Worm (Caenorhabditis elegans) whole organism, midembryonic: ENCODE measurements around the gene F17C11.2.

Experiments
- T22C8.4 ChIP-seq: fragments of 200-800 bp; sonication (Bioruptor generic); IDR thresholded peaks from 2 replicates; pipeline ENCODE4 v1.3.6; 2022; ENCODE audit warnings: missing genetic modification characterization, missing compliant biosample characterization
- cog-1 ChIP-seq: sonication (generic microtip); optimal IDR thresholded peaks from 2 replicates; lab custom pipeline; 2016; ENCODE audit warnings: missing genetic modification characterization, missing compliant biosample characterization
- flt-1 ChIP-seq: fragments of 200-800 bp; sonication (Bioruptor generic); IDR thresholded peaks from 2 replicates; pipeline ENCODE4 v1.3.6; 2022; ENCODE audit warnings: missing genetic modification characterization, missing compliant biosample characterization
- klf-2 ChIP-seq: fragments of 200-800 bp; sonication (Bioruptor generic); conservative IDR thresholded peaks from 2 replicates; pipeline ENCODE4 v1.3.6; 2022; ENCODE audit warnings: missing genetic modification reagents, missing genetic modification characterization, missing compliant biosample characterization
- med-1 ChIP-seq: sonication (generic microtip); optimal IDR thresholded peaks from 2 replicates; lab custom pipeline; 2017; ENCODE audit warnings: missing genetic modification characterization, mild to moderate bottlenecking, missing compliant biosample characterization, antibody characterized with exemption, missing genetic modification reagents; ENCODE audit not compliant: insufficient read depth
- ref-1 ChIP-seq: fragments of 200-800 bp; sonication (Bioruptor generic); conservative IDR thresholded peaks from 2 replicates; pipeline ENCODE4 v1.3.6; 2022; ENCODE audit warnings: missing genetic modification reagents, missing genetic modification characterization, missing compliant biosample characterization
- tab-1 ChIP-seq: fragments of 200-800 bp; sonication (Bioruptor generic); IDR thresholded peaks from 2 replicates; pipeline ENCODE4 v1.3.6; 2022; ENCODE audit warnings: missing genetic modification characterization, missing compliant biosample characterization
- ztf-23 ChIP-seq: fragments of 200-800 bp; sonication (Bioruptor generic); IDR thresholded peaks from 2 replicates; pipeline ENCODE4 v1.3.6; 2022; ENCODE audit warnings: missing genetic modification reagents, missing genetic modification characterization, missing compliant biosample characterization
- ztf-29 ChIP-seq: fragments of 200-800 bp; sonication (Bioruptor generic); IDR thresholded peaks from 2 replicates; pipeline ENCODE4 v1.3.6; 2022; ENCODE audit warnings: missing genetic modification reagents, missing genetic modification characterization, missing compliant biosample characterization

The F17C11.2 gene

DNA sequence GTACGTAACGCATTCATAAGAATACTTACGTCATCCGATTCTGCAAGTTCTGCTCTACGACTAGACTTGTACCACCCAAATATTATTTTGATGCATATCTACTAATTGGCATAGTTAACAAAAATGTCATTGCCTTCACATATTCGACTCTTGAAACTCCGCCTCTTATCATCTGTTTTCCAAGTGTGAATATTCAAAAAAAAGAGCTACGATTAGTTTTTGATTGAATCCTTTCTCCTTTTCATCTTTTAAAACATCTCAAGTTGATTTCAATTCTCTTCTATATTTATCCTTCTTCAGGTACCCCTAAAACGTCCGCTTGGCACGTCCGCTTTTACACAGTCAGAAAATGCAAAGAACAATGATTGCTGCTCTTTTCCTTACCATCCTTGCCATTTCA, at the start of gene F17C11.2:
Gene F17C11.2 (plus strand): TSS at position 301 of the 400 bp plus-strand sequence.
- no peak for TF ChIP-seq ztf-23 (GFP tag; lab: Robert Waterston, UW)
- TF ChIP-seq tab-1 (GFP tag; lab: Robert Waterston, UW), result no peak
- TF ChIP-seq ref-1 (GFP tag; lab: Robert Waterston, UW), result no peak
- no peak for TF ChIP-seq klf-2 (GFP tag; lab: Robert Waterston, UW)
- TF ChIP-seq T22C8.4 (GFP tag; lab: Robert Waterston, UW), result no peak
- no peak for TF ChIP-seq cog-1 (tag; lab: Kevin White, UChicago)
- no peak for TF ChIP-seq ztf-29 (GFP tag; lab: Robert Waterston, UW)
- TF ChIP-seq med-1 (GFP tag; lab: Kevin White, UChicago), result no peak
- no peak for TF ChIP-seq flt-1

DNA sequence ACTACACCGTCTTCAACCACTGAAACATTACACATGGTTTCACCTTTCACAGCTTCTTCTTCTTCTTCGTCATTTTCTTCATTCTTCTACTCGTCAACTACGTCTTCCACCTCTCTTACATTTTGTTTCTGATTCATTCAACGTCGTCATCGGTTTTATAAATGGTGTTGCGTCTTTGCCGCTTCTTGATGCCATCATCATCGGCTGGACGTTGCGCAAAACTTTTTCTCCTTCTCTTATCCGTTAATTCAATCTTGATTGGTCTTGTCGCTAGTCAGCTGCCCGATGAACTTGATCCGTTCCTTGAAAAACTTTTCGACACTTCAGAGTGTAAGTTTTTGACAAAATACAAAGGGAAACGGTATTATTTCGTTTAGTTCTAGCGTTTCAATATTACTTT, 49.4 kb upstream of the F17C11.2 start:
- TF ChIP-seq ref-1 (GFP tag; lab: Robert Waterston, UW) (no peak), med-1 (GFP tag; lab: Kevin White, UChicago) (no peak), ztf-23 (GFP tag; lab: Robert Waterston, UW) (no peak), tab-1 (GFP tag; lab: Robert Waterston, UW) (no peak), flt-1 (no peak), klf-2 (GFP tag; lab: Robert Waterston, UW) (no peak), T22C8.4 (GFP tag; lab: Robert Waterston, UW) (no peak), cog-1 (tag; lab: Kevin White, UChicago) (no peak), ztf-29 (GFP tag; lab: Robert Waterston, UW) (no peak)

DNA sequence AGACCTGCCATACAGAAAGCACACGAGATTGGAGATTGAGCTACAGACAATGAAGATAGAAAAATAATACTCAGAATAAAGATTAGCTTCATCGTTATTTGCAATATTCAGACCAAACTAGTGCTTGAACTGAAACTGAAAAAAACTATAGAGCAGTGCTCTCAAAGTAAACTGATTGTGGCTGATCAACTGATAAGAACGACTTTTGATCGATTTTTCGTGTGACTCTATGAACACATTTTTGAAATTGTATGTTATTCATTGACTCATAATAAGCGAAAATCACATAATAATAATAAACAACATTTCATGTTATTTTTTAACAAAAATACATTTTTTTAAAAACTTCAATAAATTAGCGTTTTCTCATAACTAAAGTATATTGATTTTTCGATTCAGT, 46.9 kb upstream of the F17C11.2 start, which contains the start of gene spp-16:
Gene spp-16 (minus strand): TSS at position 179 of the 400 bp plus-strand sequence.
- no peak for TF ChIP-seq med-1 (GFP tag; lab: Kevin White, UChicago)
- TF ChIP-seq ztf-29 (GFP tag; lab: Robert Waterston, UW), result no peak
- TF ChIP-seq ref-1 (GFP tag; lab: Robert Waterston, UW), result no peak
- TF ChIP-seq tab-1 (GFP tag; lab: Robert Waterston, UW), result no peak
- TF ChIP-seq ztf-23 (GFP tag; lab: Robert Waterston, UW), result no peak
- TF ChIP-seq klf-2 (GFP tag; lab: Robert Waterston, UW), result no peak
- TF ChIP-seq flt-1, result no peak
- TF ChIP-seq cog-1 (tag; lab: Kevin White, UChicago), result no peak
- TF ChIP-seq T22C8.4 (GFP tag; lab: Robert Waterston, UW), result no peak

DNA sequence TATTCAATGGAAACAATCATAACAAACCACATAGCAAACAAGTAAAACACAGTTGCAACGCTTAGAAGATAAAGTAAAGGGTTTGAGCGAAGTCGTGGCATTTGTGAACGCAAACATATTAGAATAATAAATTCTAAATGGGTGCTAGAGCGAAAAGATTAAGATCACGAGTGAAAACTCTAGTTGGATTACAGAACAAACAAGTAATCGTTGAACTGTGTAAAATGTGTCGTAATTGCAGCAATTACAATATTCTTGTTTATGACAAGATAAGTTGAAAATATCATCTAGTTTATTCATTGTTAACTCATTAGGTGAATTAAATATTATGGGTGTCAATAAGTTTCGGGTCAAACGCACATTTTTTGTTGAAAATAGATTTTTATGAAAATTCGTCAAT, 45.3 kb upstream of the F17C11.2 start, which contains the start of gene F32D8.8:
Gene F32D8.8 (minus strand): TSS at position 101 of the 400 bp plus-strand sequence.
- TF ChIP-seq ztf-29 (GFP tag; lab: Robert Waterston, UW) (no peak), klf-2 (GFP tag; lab: Robert Waterston, UW) (no peak), ref-1 (GFP tag; lab: Robert Waterston, UW) (no peak), ztf-23 (GFP tag; lab: Robert Waterston, UW) (no peak), T22C8.4 (GFP tag; lab: Robert Waterston, UW) (no peak), tab-1 (GFP tag; lab: Robert Waterston, UW) (no peak), cog-1 (tag; lab: Kevin White, UChicago) (no peak), flt-1 (no peak), med-1 (GFP tag; lab: Kevin White, UChicago) (no peak)

DNA sequence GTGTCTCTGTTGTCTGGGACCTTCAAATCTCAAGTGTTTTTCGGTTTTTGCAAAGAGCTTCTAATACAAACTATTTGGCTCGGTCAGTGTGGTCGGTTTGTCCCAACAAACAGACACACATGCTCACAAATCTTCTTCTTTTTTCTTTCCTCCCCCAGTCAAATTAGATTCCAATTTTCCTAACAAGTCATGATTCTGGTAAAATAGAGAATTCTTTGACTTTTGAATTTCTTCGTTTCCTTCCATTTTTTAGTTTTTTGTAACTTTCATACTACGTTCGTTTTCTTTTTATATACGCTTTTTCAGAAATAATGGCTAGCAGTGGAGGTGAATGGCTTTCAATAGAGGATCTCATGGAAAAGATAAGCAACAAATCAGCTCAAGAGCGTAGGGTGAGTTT, 44.3 kb upstream of the F17C11.2 start, which contains the start of gene F32D8.15:
Gene F32D8.15 (plus strand): TSS at position 301 of the 400 bp plus-strand sequence.
- TF ChIP-seq T22C8.4 (GFP tag; lab: Robert Waterston, UW), result no peak

DNA sequence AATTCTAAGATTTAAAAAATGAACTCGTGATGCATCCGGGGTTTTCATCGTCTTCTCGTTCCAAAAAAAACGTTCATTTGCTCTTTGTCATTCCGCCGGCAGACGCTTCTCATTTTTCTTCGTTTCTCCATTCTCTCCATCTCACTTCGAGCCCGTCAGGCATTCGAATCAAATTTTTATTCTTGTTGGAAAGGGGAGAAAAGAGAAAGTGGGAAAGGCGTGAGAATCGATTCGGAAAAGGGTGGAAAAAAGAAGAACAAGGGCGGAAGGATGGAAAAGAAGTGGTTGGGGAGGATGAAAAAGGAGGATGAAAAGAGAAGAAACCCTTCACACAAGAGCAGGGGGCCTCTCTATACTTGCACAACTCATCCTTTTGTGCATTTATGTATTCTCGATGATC, 43.2 kb upstream of the F17C11.2 start:
- TF ChIP-seq klf-2 (GFP tag; lab: Robert Waterston, UW) (no peak), ztf-29 (GFP tag; lab: Robert Waterston, UW) (no peak)

DNA sequence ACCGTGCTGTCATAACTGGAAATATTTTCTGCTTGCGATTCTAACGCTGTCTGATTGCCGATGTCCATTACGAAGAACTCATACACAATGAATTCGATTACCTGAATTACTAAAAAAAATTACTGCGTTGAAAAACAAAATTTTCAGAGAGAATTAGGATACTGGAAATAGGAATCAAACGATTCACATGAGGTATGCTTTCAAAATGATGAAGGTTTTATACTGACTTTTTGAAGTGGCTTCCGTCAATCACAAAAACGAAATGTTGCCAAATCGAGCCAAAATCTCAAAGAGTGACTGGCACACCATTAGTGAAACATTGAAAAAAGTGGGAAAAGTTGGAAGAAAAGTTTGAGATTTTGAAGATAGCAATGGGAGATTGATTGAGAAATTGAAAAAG, 39.0 kb upstream of the F17C11.2 start, which contains the start of gene zzz-1:
Gene zzz-1 (minus strand): TSS at position 101 of the 400 bp plus-strand sequence.
- TF ChIP-seq ref-1 (GFP tag; lab: Robert Waterston, UW) (no peak), tab-1 (GFP tag; lab: Robert Waterston, UW) (no peak), flt-1 (no peak), med-1 (GFP tag; lab: Kevin White, UChicago) (no peak), ztf-23 (GFP tag; lab: Robert Waterston, UW) (no peak), cog-1 (tag; lab: Kevin White, UChicago) (no peak), T22C8.4 (GFP tag; lab: Robert Waterston, UW) (no peak), ztf-29 (GFP tag; lab: Robert Waterston, UW) (no peak), klf-2 (GFP tag; lab: Robert Waterston, UW) (no peak)

DNA sequence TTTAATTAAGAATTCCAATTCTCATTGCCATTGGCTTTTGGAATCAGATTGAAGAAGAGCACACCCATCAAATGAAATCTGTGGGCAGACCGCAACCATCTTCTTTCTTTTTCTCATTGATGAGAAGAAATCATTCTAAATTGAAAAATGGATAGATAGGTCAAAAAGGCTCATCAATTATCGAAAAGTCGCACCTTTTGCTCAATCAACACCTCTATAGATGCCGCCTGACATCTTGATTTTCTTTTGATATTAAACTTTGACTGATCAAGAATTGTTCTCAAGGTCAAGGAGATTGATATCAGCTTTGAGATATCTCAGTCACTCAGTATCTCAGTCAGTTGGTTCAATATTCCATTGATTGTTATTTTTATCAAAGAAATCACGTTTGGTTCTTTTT, 38.1 kb upstream of the F17C11.2 start:
- TF ChIP-seq tab-1 (GFP tag; lab: Robert Waterston, UW) (no peak), T22C8.4 (GFP tag; lab: Robert Waterston, UW) (no peak), klf-2 (GFP tag; lab: Robert Waterston, UW) (no peak), med-1 (GFP tag; lab: Kevin White, UChicago) (no peak), ztf-29 (GFP tag; lab: Robert Waterston, UW) (no peak), ztf-23 (GFP tag; lab: Robert Waterston, UW) (no peak), flt-1 (no peak), ref-1 (GFP tag; lab: Robert Waterston, UW) (no peak), cog-1 (tag; lab: Kevin White, UChicago) (no peak)

DNA sequence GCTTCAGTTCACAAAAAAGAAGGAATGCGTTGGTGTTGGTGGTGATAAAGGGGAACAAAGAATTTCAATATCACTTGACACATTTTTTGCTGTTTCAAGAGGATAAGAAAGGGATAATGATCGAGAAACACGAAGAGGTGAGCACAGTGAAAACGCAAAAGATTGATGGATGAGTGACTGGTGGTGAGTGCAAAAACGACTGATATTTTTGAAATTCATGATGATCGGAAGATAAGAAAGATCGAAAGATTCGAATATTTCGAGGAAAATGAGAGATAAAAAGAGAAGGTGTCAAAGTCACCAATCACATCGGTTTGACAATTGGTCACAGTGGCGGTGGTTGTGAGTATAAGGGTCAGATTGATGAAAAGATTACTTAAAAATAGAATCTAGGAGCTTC, 32.1 kb upstream of the F17C11.2 start:
- TF ChIP-seq T22C8.4 (GFP tag; lab: Robert Waterston, UW) (no peak), med-1 (GFP tag; lab: Kevin White, UChicago) (no peak), ztf-29 (GFP tag; lab: Robert Waterston, UW) (no peak), tab-1 (GFP tag; lab: Robert Waterston, UW) (no peak), ztf-23 (GFP tag; lab: Robert Waterston, UW) (no peak), ref-1 (GFP tag; lab: Robert Waterston, UW) (no peak), klf-2 (GFP tag; lab: Robert Waterston, UW) (no peak), cog-1 (tag; lab: Kevin White, UChicago) (no peak), flt-1 (no peak)
